Worm (Caenorhabditis elegans) whole organism, L4 larva: ENCODE results near the gene F56B3.4.

Experiments used
- F37D6.2 ChIP-seq: sonication (generic microtip); optimal IDR thresholded peaks from 2 replicates; lab custom pipeline; 2016; ENCODE audit warnings: mild to moderate bottlenecking, missing genetic modification characterization, missing compliant biosample characterization
- F44E2.7 ChIP-seq: fragments of 200-800 bp; sonication (Bioruptor generic); IDR thresholded peaks from 2 replicates; pipeline ENCODE4 v2.1.2; 2022; ENCODE audit warnings: missing genetic modification characterization, missing compliant biosample characterization
- F49E8.2 ChIP-seq: sonication (generic microtip); optimal IDR thresholded peaks from 2 replicates; lab custom pipeline; 2016; ENCODE audit warnings: missing compliant biosample characterization, mild to moderate bottlenecking, missing genetic modification characterization, borderline replicate concordance
- T20F7.1 ChIP-seq: fragments of 200-800 bp; sonication (Bioruptor generic); optimal IDR thresholded peaks from 2 replicates; lab custom pipeline; 2018; ENCODE audit warnings: mild to moderate bottlenecking, missing genetic modification characterization, missing compliant biosample characterization
- Y5F2A.4 ChIP-seq: fragments of 200-800 bp; sonication (Bioruptor generic); optimal IDR thresholded peaks from 2 replicates; lab custom pipeline; 2018; ENCODE audit warnings: mild to moderate bottlenecking, missing genetic modification characterization, missing compliant biosample characterization
- ZK337.2 ChIP-seq: fragments of 200-800 bp; sonication (Bioruptor generic); IDR thresholded peaks from 2 replicates; pipeline ENCODE4 v1.3.6; 2022; ENCODE audit warnings: missing genetic modification reagents, missing genetic modification characterization, missing compliant biosample characterization
- ZK546.5 ChIP-seq, 2 experiments: sonication (generic microtip); optimal IDR thresholded peaks; 2 replicates each; lab custom pipeline; 2017; ENCODE audit warnings: missing biosample characterization in 2 of 2, missing genetic modification characterization in 2 of 2
- aha-1 ChIP-seq: fragments of 150-350 bp; peaks from one replicate; lab custom pipeline; 2014; ENCODE audit warnings: missing biosample characterization, missing genetic modification characterization
- cey-2 ChIP-seq: sonication (generic microtip); optimal IDR thresholded peaks from 3 replicates; lab custom pipeline; 2017; ENCODE audit warnings: missing genetic modification characterization, mild to moderate bottlenecking, missing compliant biosample characterization, antibody characterized with exemption, borderline replicate concordance; ENCODE audit not compliant: insufficient read depth
- daf-12 ChIP-seq: fragments of 150-350 bp; optimal IDR thresholded peaks from 2 replicates; lab custom pipeline; 2014; ENCODE audit warnings: missing biosample characterization, missing genetic modification reagents, missing genetic modification characterization
- daf-16 ChIP-seq, 3 experiments: sonication (generic microtip); optimal IDR thresholded peaks; 2 replicates each; lab custom pipeline; 2016 to 2017; ENCODE audit warnings: missing genetic modification characterization in 3 of 3, missing genetic modification reagents in 3 of 3, mild to moderate bottlenecking in 2 of 3, missing compliant biosample characterization in 2 of 3, missing biosample characterization in 1 of 3, moderate library complexity in 1 of 3
- daf-8 ChIP-seq: fragments of 200-800 bp; sonication (Bioruptor generic); IDR thresholded peaks from 2 replicates; pipeline ENCODE4 v1.3.6; 2022; ENCODE audit warnings: missing genetic modification characterization, missing compliant biosample characterization
- dpl-1 ChIP-seq: fragments of 150-350 bp; optimal IDR thresholded peaks from 2 replicates; lab custom pipeline; 2014; ENCODE audit warnings: missing biosample characterization, missing genetic modification reagents, missing genetic modification characterization
- duxl-1 ChIP-seq: sonication (generic microtip); optimal IDR thresholded peaks from 2 replicates; lab custom pipeline; 2016; ENCODE audit warnings: mild to moderate bottlenecking, missing genetic modification characterization, moderate library complexity, missing compliant biosample characterization; ENCODE audit not compliant: poor library complexity
- egl-27 ChIP-seq: sonication (generic microtip); optimal IDR thresholded peaks from 3 replicates; lab custom pipeline; 2017; ENCODE audit warnings: missing biosample characterization, missing genetic modification reagents, missing genetic modification characterization
- fkh-10 ChIP-seq: fragments of 150-350 bp; optimal IDR thresholded peaks from 2 replicates; lab custom pipeline; 2014; ENCODE audit warnings: missing biosample characterization, missing genetic modification reagents, missing genetic modification characterization
- hif-1 ChIP-seq, 2 experiments: sonication (generic microtip); optimal IDR thresholded peaks; 2 replicates each; lab custom pipeline; 2016 to 2017; ENCODE audit warnings: missing compliant biosample characterization in 2 of 2, missing genetic modification characterization in 2 of 2, missing genetic modification reagents in 2 of 2, missing genotype in 2 of 2, mild to moderate bottlenecking in 1 of 2
- hlh-11 ChIP-seq: fragments of 200-800 bp; sonication (Bioruptor generic); optimal IDR thresholded peaks from 2 replicates; lab custom pipeline; 2018; ENCODE audit warnings: mild to moderate bottlenecking, missing genetic modification characterization, missing compliant biosample characterization
- hlh-30 ChIP-seq: sonication (generic microtip); optimal IDR thresholded peaks from 2 replicates; lab custom pipeline; 2017; ENCODE audit warnings: antibody characterized with exemption, mild to moderate bottlenecking, missing genetic modification characterization, missing compliant biosample characterization; ENCODE audit not compliant: insufficient read depth
- lim-7 ChIP-seq: fragments of 200-800 bp; sonication (Bioruptor generic); IDR thresholded peaks from 2 replicates; pipeline ENCODE4 v1.3.6; 2022; ENCODE audit warnings: missing genetic modification characterization, missing compliant biosample characterization
- lin-1 ChIP-seq: fragments of 200-800 bp; sonication (Bioruptor generic); IDR thresholded peaks from 2 replicates; pipeline ENCODE4 v1.3.6; 2022; ENCODE audit warnings: missing genetic modification reagents, missing genetic modification characterization, missing compliant biosample characterization
- lin-39 ChIP-seq: fragments of 150-350 bp; optimal IDR thresholded peaks from 2 replicates; lab custom pipeline; 2014; ENCODE audit warnings: missing biosample characterization, missing genetic modification reagents, missing genetic modification characterization
- lsy-2 ChIP-seq, 2 experiments: fragments of 150-350 bp in 1 of 2; sonication (generic microtip) in 1 of 2; optimal IDR thresholded peaks; 2 replicates each; lab custom pipeline; 2014 to 2017; ENCODE audit warnings: missing biosample characterization in 2 of 2, missing genetic modification characterization in 2 of 2
- madf-9 ChIP-seq: fragments of 200-800 bp; sonication (Bioruptor generic); conservative IDR thresholded peaks from 2 replicates; pipeline ENCODE4 v1.3.6; 2022; ENCODE audit warnings: missing genetic modification reagents, missing genetic modification characterization, missing compliant biosample characterization
- mdl-1 ChIP-seq, 2 experiments: fragments of 150-350 bp in 1 of 2; sonication (generic microtip) in 1 of 2; optimal IDR thresholded peaks; 2 replicates each; lab custom pipeline; 2014 to 2017; ENCODE audit warnings: missing biosample characterization in 2 of 2, missing genetic modification characterization in 2 of 2
- mep-1 ChIP-seq: fragments of 150-350 bp; sonication (generic microtip); optimal IDR thresholded peaks from 3 replicates; lab custom pipeline; 2014; ENCODE audit warnings: missing biosample characterization, missing genetic modification characterization
- mes-2 ChIP-seq: sonication (generic microtip); optimal IDR thresholded peaks from 2 replicates; lab custom pipeline; 2016; ENCODE audit warnings: missing genotype, mild to moderate bottlenecking, missing genetic modification characterization, missing compliant biosample characterization; ENCODE audit not compliant: poor library complexity, severe bottlenecking
- mxl-3 ChIP-seq: fragments of 200-800 bp; sonication (Bioruptor generic); optimal IDR thresholded peaks from 2 replicates; lab custom pipeline; 2018; ENCODE audit warnings: mild to moderate bottlenecking, missing genetic modification characterization, missing compliant biosample characterization
- nhr-111 ChIP-seq: fragments of 200-800 bp; sonication (Bioruptor generic); optimal IDR thresholded peaks from 2 replicates; lab custom pipeline; 2018; ENCODE audit warnings: mild to moderate bottlenecking, missing genetic modification characterization, missing compliant biosample characterization
- nhr-6 ChIP-seq: fragments of 150-350 bp; optimal IDR thresholded peaks from 2 replicates; lab custom pipeline; 2014; ENCODE audit warnings: missing biosample characterization, missing genetic modification characterization
- nhr-77 ChIP-seq: fragments of 150-350 bp; optimal IDR thresholded peaks from 2 replicates; lab custom pipeline; 2014; ENCODE audit warnings: missing biosample characterization, missing genetic modification characterization
- pha-4 ChIP-seq, 2 experiments: fragments of 150-350 bp in 1 of 2; fragments of 200-800 bp in 1 of 2; sonication (Bioruptor generic) in 1 of 2; IDR thresholded peaks in 1 of 2; optimal IDR thresholded peaks in 1 of 2; 2 replicates each; pipeline versions ENCODE4 v1.3.6 to Lab custom; 2014 to 2022; ENCODE audit warnings: missing genetic modification characterization in 2 of 2, missing genetic modification reagents in 2 of 2, missing biosample characterization in 1 of 2, missing compliant biosample characterization in 1 of 2
- rbr-2 ChIP-seq: sonication (generic microtip); optimal IDR thresholded peaks from 2 replicates; lab custom pipeline; 2016; ENCODE audit warnings: missing genotype, missing genetic modification characterization, missing compliant biosample characterization
- sdz-12 ChIP-seq: fragments of 200-800 bp; sonication (Bioruptor generic); optimal IDR thresholded peaks from 2 replicates; lab custom pipeline; 2018; ENCODE audit warnings: mild to moderate bottlenecking, missing genetic modification characterization, missing compliant biosample characterization
- set-16 ChIP-seq: fragments of 200-800 bp; sonication (Bioruptor generic); IDR thresholded peaks from 2 replicates; pipeline ENCODE4 v1.3.6; 2022; ENCODE audit warnings: missing genetic modification reagents, missing genetic modification characterization, missing compliant biosample characterization
- skn-1 ChIP-seq: fragments of 150-350 bp; optimal IDR thresholded peaks from 2 replicates; lab custom pipeline; 2014; ENCODE audit warnings: missing biosample characterization, missing genetic modification characterization
- zfp-3 ChIP-seq: fragments of 200-800 bp; sonication (Bioruptor generic); conservative IDR thresholded peaks from 2 replicates; pipeline ENCODE4 v1.3.6; 2022; ENCODE audit warnings: missing genetic modification reagents, missing genetic modification characterization, missing compliant biosample characterization

Gene F56B3.4

ce11 chrIV:842095-842494, 48.0 kb upstream of the F56B3.4 start, which contains the start of gene Y55F3BR.6:
Gene Y55F3BR.6 (minus strand): TSS chrIV:842126.
- TF ChIP-seq dpl-1 (GFP tag; lab: Kevin White, UChicago) (peak; percentile 53), daf-12 (tag; lab: Kevin White, UChicago) (no peak), daf-16 (GFP tag; optimal IDR thresholded peaks at IDR 0.05; lab: Kevin White, UChicago) (no peak), daf-16 (tag; optimal IDR thresholded peaks at IDR 0.05; lab: Kevin White, UChicago) (peak; percentile 12), F44E2.7 (no peak), F49E8.2 (tag; lab: Kevin White, UChicago) (no peak), mxl-3 (GFP tag; lab: Kevin White, UChicago) (no peak)

ce11 chrIV:833517-833916, 39.4 kb upstream of the F56B3.4 start:
- TF ChIP-seq lsy-2 (tag; optimal IDR thresholded peaks at IDR 0.05; lab: Kevin White, UChicago) (peak in 1 of 2 experiments; percentile 34), hif-1 (tag; optimal IDR thresholded peaks at IDR 0.05; lab: Kevin White, UChicago) (peak in 1 of 2 experiments; percentile 20), aha-1 (peak; percentile 76), duxl-1 (tag; lab: Kevin White, UChicago) (no peak), madf-9 (GFP tag; lab: Robert Waterston, UW) (no peak), egl-27 (tag; lab: Kevin White, UChicago) (no peak), lin-1 (GFP tag; lab: Robert Waterston, UW) (no peak), sdz-12 (GFP tag; lab: Kevin White, UChicago) (no peak), nhr-6 (tag; lab: Kevin White, UChicago) (peak; percentile 0), zfp-3 (GFP tag; lab: Robert Waterston, UW) (no peak), hlh-30 (tag; lab: Kevin White, UChicago) (no peak), nhr-77 (no peak), T20F7.1 (no peak), set-16 (GFP tag; lab: Robert Waterston, UW) (no peak)

ce11 chrIV:831796-832486, 37.9 kb upstream of the F56B3.4 start, which contains the start of the genes madf-1 and Y55F3BR.10:
Gene madf-1 (minus strand): TSS chrIV:831896.
Gene Y55F3BR.10 (plus strand): TSS chrIV:832436.
- no peak for TF ChIP-seq mes-2 (tag; lab: Kevin White, UChicago)

DNA sequence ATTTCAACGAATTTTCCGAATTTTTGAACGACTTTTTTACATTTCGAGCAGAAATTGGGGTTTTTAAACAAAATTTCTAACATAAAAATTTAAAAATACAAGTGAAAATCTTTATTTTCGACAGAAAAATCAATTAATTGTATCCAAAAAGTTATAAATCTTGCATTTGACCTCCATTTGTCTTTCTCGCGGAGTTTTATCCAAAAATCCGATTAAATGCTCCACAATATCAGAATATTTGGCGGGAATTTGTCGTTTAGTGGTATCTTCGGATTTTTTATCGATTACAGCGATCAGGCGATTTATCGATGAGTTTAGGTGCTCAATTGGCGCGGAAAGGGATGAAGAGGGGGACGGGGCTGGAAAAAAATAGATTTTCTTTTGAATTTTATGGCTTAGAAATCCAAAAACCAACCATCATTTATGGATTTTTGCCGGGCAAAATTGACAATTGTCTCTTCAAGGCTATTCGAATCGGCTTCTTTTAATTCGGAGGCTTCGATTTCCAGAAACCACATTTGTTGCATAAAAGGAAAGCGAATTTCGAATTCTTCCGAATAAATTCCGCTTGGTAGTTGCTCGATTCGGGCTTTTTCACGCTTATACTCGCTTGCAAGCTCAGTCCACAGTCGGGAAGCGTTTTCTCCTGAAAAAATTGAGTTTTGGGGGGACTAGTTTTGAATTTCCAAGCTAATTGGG, 36.3 kb upstream of the F56B3.4 start:
- TF ChIP-seq aha-1 (peak; percentile 93), nhr-77 (no peak), cey-2 (tag; lab: Kevin White, UChicago) (no peak), egl-27 (tag; lab: Kevin White, UChicago) (no peak), daf-8 (no peak), ZK546.5 (tag; optimal IDR thresholded peaks at IDR 0.05; lab: Kevin White, UChicago) (no peak), F44E2.7 (no peak)

- no peak for TF ChIP-seq lin-39
Measured at ce11 chrIV:829691-830090, 35.6 kb upstream of the F56B3.4 start.

DNA sequence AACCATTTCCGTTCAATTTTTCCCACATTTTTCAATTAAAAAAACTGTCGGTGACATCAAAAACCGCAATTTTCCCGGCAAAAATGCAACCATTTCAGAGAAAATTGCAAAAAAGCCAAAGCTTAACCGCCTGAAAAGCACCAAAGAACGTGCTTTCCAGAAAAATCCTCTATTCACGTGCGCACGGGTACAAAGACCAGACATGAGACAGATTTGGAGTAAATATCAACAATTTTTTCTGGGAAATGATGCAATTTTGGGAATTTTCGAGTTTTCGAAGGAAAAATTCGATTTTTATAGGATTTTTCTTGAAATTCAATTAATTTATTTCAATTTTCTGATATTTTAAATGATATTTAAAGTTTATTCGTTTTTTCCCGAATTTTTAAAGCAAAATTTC, 35.0 kb upstream of the F56B3.4 start:
- TF ChIP-seq rbr-2 (tag; lab: Kevin White, UChicago) = no peak
- no peak for TF ChIP-seq mep-1 (tag; lab: Kevin White, UChicago)
- TF ChIP-seq fkh-10 (GFP tag; lab: Kevin White, UChicago) = no peak
- TF ChIP-seq Y5F2A.4 (GFP tag; lab: Kevin White, UChicago) = no peak
- TF ChIP-seq hlh-11 = no peak
- TF ChIP-seq lim-7 = no peak
- no peak for TF ChIP-seq ZK337.2 (GFP tag; lab: Robert Waterston, UW)
- no peak for TF ChIP-seq pha-4 (GFP tag; IDR thresholded peaks at IDR 0.05; lab: Robert Waterston, UW)
- TF ChIP-seq pha-4 (tag; optimal IDR thresholded peaks at IDR 0.05; lab: Kevin White, UChicago) = no peak
- TF ChIP-seq F37D6.2 (tag; lab: Kevin White, UChicago) = no peak
- TF ChIP-seq mdl-1 (tag; optimal IDR thresholded peaks at IDR 0.05; lab: Kevin White, UChicago) = no peak
- peak; percentile 60 for TF ChIP-seq hlh-30 (tag; lab: Kevin White, UChicago)
- no peak for TF ChIP-seq ZK546.5 (tag; optimal IDR thresholded peaks at IDR 0.05; lab: Kevin White, UChicago)
- TF ChIP-seq nhr-111 (GFP tag; lab: Kevin White, UChicago) = no peak
- no peak for TF ChIP-seq skn-1 (tag; lab: Kevin White, UChicago)
- no peak for TF ChIP-seq duxl-1 (tag; lab: Kevin White, UChicago)
- TF ChIP-seq daf-16 (GFP tag; optimal IDR thresholded peaks at IDR 0.05; lab: Kevin White, UChicago) = no peak
- peak; percentile 32 for TF ChIP-seq daf-16 (tag; optimal IDR thresholded peaks at IDR 0.05; lab: Kevin White, UChicago)
